Fruit fly (Drosophila melanogaster): Measurements from ENCODE around the gene CG32639.

Gene CG32639

DNA sequence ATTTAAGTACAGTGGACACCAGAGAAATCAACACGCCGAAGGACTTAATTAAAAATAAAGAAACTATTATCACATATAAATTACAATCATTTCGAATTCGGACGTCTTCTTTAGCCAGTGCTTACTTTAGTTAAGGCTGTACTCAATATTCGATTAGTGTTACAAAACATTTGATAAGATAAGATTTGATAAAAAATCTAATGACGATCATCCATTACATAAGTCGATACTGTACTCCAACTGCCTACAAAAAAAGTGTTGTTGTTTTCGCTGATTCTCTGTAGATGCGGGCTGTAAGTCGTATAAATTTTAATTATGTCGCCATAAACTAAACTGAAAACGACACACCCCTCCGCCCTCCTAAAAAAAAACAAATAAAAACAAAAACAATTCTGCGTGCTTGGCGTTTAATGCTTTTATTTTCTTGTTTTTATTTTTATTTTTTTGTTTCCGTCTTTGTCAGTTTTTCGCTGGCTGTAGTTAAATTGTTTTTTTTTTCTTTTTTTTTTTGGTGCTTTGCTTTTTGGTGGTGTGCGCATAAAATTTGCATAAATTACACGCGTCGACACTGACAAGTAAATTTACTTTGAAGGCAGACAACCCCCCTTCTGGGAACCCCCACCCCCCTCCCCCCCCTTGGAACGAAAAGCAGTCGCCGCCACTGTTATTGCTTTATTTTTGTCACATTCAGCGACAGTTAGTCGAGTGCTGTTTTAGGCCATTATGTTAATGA is 1.5 kb downstream of the CG32639 start:
- peak; percentile 60 for TF ChIP-seq CG32121 (GFP tag; IDR thresholded peaks at IDR 0.05)
- no peak for TF ChIP-seq CG8301 (tag; optimal IDR thresholded peaks at IDR 0.05)
- no peak for TF ChIP-seq CG34367 (tag; optimal IDR thresholded peaks at IDR 0.05)
- TF ChIP-seq CG12605 (GFP tag; IDR thresholded peaks at IDR 0.05), result peak; percentile 56; the same call in 1 of the 2 replicates
- no peak for TF ChIP-seq CG10348 (GFP tag; IDR thresholded peaks at IDR 0.05)
- no peak for TF ChIP-seq rn (GFP tag; IDR thresholded peaks at IDR 0.05)
- peak; percentile 41; the same call in 1 of the 2 replicates for TF ChIP-seq Ets98B (GFP tag; IDR thresholded peaks at IDR 0.05)
- TF ChIP-seq CG9948 (tag; optimal IDR thresholded peaks at IDR 0.05), result no peak
- TF ChIP-seq CG4496 (GFP tag; IDR thresholded peaks at IDR 0.05), result peak; percentile 80
- no peak for TF ChIP-seq Pif1A (GFP tag; optimal IDR thresholded peaks at IDR 0.05)
- TF ChIP-seq CG17806 (tag; optimal IDR thresholded peaks at IDR 0.05), result no peak
- 0 out of 3 replicates have a peak, but pooled peaks have one; percentile 40 for TF ChIP-seq fd96Ca (GFP tag; IDR thresholded peaks at IDR 0.05)
- peak; percentile 42 for TF ChIP-seq Snoo (tag; optimal IDR thresholded peaks at IDR 0.05)

DNA sequence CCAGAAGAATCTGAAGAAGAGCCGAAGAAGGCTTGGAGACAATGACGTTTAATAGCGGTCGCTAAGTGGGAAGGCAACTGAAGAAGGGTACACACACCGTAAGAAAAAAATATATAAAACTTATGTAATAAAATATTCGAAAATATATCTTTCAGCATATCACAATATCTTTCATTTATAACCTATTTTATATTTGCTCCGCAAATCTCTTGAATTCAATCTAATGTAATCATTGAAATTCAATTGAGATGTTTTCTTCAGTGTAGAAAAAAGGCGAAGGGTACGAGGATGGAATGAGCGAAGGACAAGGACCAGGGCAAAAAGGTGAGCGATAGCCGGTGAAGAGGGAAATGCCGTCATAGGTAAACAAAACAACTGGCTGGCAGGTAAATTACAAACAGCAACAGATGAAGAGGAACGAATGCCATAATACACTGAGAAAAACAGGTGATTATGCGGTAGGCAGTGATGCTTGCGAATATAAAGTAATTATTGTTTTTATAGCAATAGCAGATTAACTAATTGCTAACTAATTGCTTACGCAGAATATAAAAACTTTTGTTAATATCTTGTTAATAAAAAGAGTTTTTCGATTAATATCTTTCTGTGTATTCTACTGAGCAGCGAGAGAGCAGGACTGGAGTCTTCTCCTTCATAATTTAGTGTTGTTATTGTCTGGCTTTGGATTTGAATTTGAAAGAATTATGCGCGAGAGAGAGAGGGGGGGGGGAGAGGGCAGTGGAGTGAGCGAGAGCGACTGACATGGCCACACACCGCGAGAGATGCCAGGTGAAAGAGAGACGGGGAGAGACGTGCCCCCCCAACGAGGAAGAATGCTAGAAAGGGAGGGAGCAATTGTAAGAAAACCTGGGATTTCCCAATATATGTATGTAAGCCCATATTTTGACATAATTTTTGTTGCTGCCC is 2.3 kb downstream of the CG32639 start:
- TF ChIP-seq Pif1B (GFP tag; optimal IDR thresholded peaks at IDR 0.05), result peak; percentile 81
- peak; percentile 85 for TF ChIP-seq Pif1A (GFP tag; optimal IDR thresholded peaks at IDR 0.05)
- peak; percentile 83 for TF ChIP-seq CG14655 (GFP tag; optimal IDR thresholded peaks at IDR 0.05)
- TF ChIP-seq CG8301 (tag; optimal IDR thresholded peaks at IDR 0.05), result peak; percentile 67
- TF ChIP-seq gl (tag; optimal IDR thresholded peaks at IDR 0.05), result peak; percentile 77
- peak; percentile 81 for TF ChIP-seq CG9948 (tag; optimal IDR thresholded peaks at IDR 0.05)
- peak; percentile 91 for TF ChIP-seq CG15710 (tag; optimal IDR thresholded peaks at IDR 0.05)
- TF ChIP-seq Snoo (tag; optimal IDR thresholded peaks at IDR 0.05), result peak; percentile 61
- TF ChIP-seq D1 (tag; optimal IDR thresholded peaks at IDR 0.05), result peak; percentile 69
- TF ChIP-seq CG34367 (tag; optimal IDR thresholded peaks at IDR 0.05), result peak; percentile 67
- TF ChIP-seq CG4496 (GFP tag; IDR thresholded peaks at IDR 0.05), result peak; percentile 84
- TF ChIP-seq CG12605 (GFP tag; IDR thresholded peaks at IDR 0.05), result peak; percentile 25
- TF ChIP-seq CG32121 (GFP tag; IDR thresholded peaks at IDR 0.05), result peak; percentile 32; the same call in 1 of the 2 replicates
- peak; percentile 79 for TF ChIP-seq CG13204 (GFP tag; optimal IDR thresholded peaks at IDR 0.05)
- no peak for TF ChIP-seq CG10348 (GFP tag; IDR thresholded peaks at IDR 0.05)
- peak; percentile 11; the same call in 1 of the 3 replicates for TF ChIP-seq fd96Ca (GFP tag; IDR thresholded peaks at IDR 0.05)
- peak; percentile 90 for TF ChIP-seq CG8159 (tag; optimal IDR thresholded peaks at IDR 0.05)
- TF ChIP-seq Ets98B (GFP tag; IDR thresholded peaks at IDR 0.05), result peak; percentile 51; the same call in 1 of the 2 replicates
- peak; percentile 69 for TF ChIP-seq CG17806 (tag; optimal IDR thresholded peaks at IDR 0.05)
- TF ChIP-seq rn (GFP tag; IDR thresholded peaks at IDR 0.05), result no peak
- peak; percentile 80 for TF ChIP-seq EcR (GFP tag; optimal IDR thresholded peaks at IDR 0.05)

DNA sequence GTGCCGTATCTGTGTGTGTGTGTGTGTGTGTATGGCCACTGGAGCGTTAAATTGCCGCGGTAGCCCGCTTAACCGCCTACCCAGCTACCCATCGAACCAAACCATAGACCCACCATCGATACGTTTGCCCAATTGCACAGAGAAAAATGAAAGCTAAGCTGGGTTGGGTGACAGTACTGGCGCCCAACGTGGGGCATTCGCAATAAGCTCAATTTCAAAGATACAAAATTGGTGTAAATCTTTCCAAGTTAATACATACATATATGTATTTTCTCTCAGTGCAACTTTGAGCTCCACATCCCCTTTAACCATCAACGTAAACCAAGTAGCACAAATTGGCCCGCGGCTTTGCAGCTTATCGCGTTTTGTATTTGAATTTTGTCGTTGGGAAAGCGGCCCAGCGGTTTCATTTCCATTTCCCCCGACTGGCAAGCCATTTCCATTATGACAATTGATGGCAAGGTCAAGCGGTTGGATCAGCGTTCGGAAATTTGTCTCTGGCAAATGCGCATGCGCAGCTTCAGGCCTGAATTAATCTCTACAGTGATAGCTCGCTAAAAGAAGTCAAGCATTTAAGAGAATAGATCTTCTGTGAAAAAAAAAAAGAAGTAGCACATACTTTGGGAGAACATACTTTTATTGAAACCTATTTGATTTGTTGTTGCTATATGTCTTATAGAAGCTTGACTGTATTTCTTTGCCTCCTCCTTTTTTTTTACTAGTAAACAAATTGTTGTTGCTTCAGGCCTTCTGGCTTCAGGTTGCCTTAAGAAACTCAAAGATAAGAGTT is 3.8 kb downstream of the CG32639 start:
- TF ChIP-seq CG4496 (GFP tag; IDR thresholded peaks at IDR 0.05) (peak; percentile 73), Pif1A (GFP tag; optimal IDR thresholded peaks at IDR 0.05) (peak; percentile 25), CG15710 (tag; optimal IDR thresholded peaks at IDR 0.05) (peak; percentile 5), CG32121 (GFP tag; IDR thresholded peaks at IDR 0.05) (peak; percentile 70), Ets98B (GFP tag; IDR thresholded peaks at IDR 0.05) (peak; percentile 68), CG12605 (GFP tag; IDR thresholded peaks at IDR 0.05) (no peak), fd96Ca (GFP tag; IDR thresholded peaks at IDR 0.05) (peak; percentile 78), CG8301 (tag; optimal IDR thresholded peaks at IDR 0.05) (peak; percentile 30), Snoo (tag; optimal IDR thresholded peaks at IDR 0.05) (no peak), gl (tag; optimal IDR thresholded peaks at IDR 0.05) (no peak), CG14655 (GFP tag; optimal IDR thresholded peaks at IDR 0.05) (peak; percentile 44), rn (GFP tag; IDR thresholded peaks at IDR 0.05) (peak; percentile 71; the same call in 1 of the 2 replicates)

DNA sequence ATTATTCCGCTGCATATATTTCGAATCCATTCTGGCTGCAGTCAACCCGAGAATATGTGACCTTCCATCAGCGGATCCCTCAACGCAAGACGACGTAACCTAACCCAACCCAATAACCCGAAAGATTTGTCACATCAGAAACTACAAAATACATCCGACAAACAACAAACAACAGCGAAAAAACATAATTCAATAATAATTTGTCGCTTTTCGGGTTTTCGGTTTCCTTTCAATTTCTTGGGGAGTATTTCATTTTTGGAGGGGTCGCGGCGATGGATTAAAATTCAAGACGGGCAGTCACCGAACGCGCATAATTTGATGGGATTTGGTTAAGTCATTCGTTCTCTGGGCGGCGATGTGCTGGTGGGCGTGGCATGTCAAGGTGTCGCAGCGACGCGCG is 5.4 kb downstream of the CG32639 start:
- TF ChIP-seq Pif1A (GFP tag; optimal IDR thresholded peaks at IDR 0.05) (no peak), Pif1B (GFP tag; optimal IDR thresholded peaks at IDR 0.05) (no peak), CG32121 (GFP tag; IDR thresholded peaks at IDR 0.05) (no peak), CG8159 (tag; optimal IDR thresholded peaks at IDR 0.05) (no peak), CG9948 (tag; optimal IDR thresholded peaks at IDR 0.05) (no peak), Snoo (tag; optimal IDR thresholded peaks at IDR 0.05) (no peak), fd96Ca (GFP tag; IDR thresholded peaks at IDR 0.05) (no peak), CG4496 (GFP tag; IDR thresholded peaks at IDR 0.05) (no peak), EcR (GFP tag; optimal IDR thresholded peaks at IDR 0.05) (no peak), CG34367 (tag; optimal IDR thresholded peaks at IDR 0.05) (no peak), CG14655 (GFP tag; optimal IDR thresholded peaks at IDR 0.05) (no peak), Ets98B (GFP tag; IDR thresholded peaks at IDR 0.05) (no peak), D1 (tag; optimal IDR thresholded peaks at IDR 0.05) (no peak), CG13204 (GFP tag; optimal IDR thresholded peaks at IDR 0.05) (no peak)
